Fruit fly (Drosophila melanogaster): Measurements from ENCODE around the gene CG13692.
A peak's percentile ranks its signal among the peaks of the same experiment; 100 is the strongest.

Gene CG13692

dm6 chr2L:419620-420184 is 1.9 kb upstream of the CG13692 start, which contains the start of the genes CG13690 and RpLP1 (continued):
- TF ChIP-seq E2f1 (GFP tag; IDR thresholded peaks at IDR 0.05), result 0 out of 2 replicates have a peak, but pooled peaks have one; percentile 16
- peak; percentile 85 for TF ChIP-seq HHEX (GFP tag; optimal IDR thresholded peaks at IDR 0.05)
- peak; percentile 74 for TF ChIP-seq CG1529 (GFP tag; optimal IDR thresholded peaks at IDR 0.05)
- TF ChIP-seq az2 (GFP tag; optimal IDR thresholded peaks at IDR 0.05), result peak; percentile 50

DNA sequence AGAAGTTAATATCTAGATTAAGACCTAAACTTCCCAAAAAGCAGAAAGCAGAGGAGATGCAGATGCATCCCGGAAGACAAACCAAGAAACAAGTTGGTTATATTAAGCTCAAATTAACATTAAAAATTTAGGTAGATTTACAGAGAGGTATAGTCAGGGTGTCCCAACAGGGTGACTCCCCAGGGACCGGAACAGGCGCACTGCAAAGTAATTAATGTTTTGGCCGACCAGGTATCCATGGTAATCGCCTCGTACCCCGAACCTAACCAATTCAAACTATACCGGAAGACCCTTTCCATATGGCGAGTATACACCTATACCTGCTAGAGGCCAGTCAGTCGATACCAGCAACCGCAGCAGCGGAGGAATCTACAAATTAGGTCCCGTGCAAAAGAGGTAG is 1.0 kb downstream of the CG13692 start, which contains the start of gene BBS8:
Gene BBS8, plus strand, starts transcription at position 301 of the 400 bp plus-strand sequence.
- TF ChIP-seq CG30020 (tag; optimal IDR thresholded peaks at IDR 0.05) (no peak), ssp (GFP tag; IDR thresholded peaks at IDR 0.05) (no peak), Hey (tag; optimal IDR thresholded peaks at IDR 0.05) (no peak), CG17385 (GFP tag; optimal IDR thresholded peaks at IDR 0.05) (no peak), Oaz (GFP tag; IDR thresholded peaks at IDR 0.05) (no peak), CG8924 (tag; optimal IDR thresholded peaks at IDR 0.05) (no peak), trh (GFP tag; optimal IDR thresholded peaks at IDR 0.05) (no peak), CHES-1-like (GFP tag; optimal IDR thresholded peaks at IDR 0.05) (no peak), CG10979 (tag; optimal IDR thresholded peaks at IDR 0.05) (no peak), Hr78 (GFP tag; optimal IDR thresholded peaks at IDR 0.05) (no peak), CG11093 (GFP tag; IDR thresholded peaks at IDR 0.05) (no peak), CG1233 (GFP tag; optimal IDR thresholded peaks at IDR 0.05) (no peak)

- TF ChIP-seq lbe (GFP tag; optimal IDR thresholded peaks at IDR 0.05) (peak; percentile 86), sna (GFP tag; IDR thresholded peaks at IDR 0.05; ENCODE audit: partially characterized antibody) (no peak), corto (GFP tag; optimal IDR thresholded peaks at IDR 0.05) (peak; percentile 68), bsh (GFP tag; optimal IDR thresholded peaks at IDR 0.05) (peak in 1 of 2 experiments; percentile 28), sens (GFP tag) (peak; percentile 39)
Observed at dm6 chr2L:423160-423559, 1.6 kb downstream of the CG13692 start.

DNA sequence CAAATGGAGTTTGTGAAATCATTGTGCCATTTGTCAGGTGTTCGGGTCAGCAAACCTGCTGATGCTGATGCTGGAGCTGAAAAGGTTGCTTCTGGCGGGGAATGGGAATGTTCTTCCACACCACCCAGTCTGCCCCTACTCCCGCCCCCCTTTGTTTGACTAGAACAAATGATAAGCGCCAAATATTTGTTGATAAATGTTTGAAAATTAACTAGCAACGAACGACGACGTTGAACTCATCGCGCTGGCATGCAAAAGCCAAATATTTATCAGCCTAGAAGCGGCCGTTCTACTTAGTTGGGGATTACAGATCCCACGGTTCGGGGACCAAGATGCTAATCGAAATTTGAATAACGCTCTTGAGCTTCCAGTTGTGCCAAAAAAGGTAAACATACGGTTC is 3.9 kb downstream of the CG13692 start:
- peak; percentile 68 for TF ChIP-seq CG12769 (tag; optimal IDR thresholded peaks at IDR 0.05)
- TF ChIP-seq ems (GFP tag; optimal IDR thresholded peaks at IDR 0.05), result no peak
- peak; percentile 3 for TF ChIP-seq unpg (GFP tag; optimal IDR thresholded peaks at IDR 0.05)
- TF ChIP-seq ara (GFP tag; IDR thresholded peaks at IDR 0.05), result no peak
- TF ChIP-seq ind (GFP tag; optimal IDR thresholded peaks at IDR 0.05), result no peak
- no peak for TF ChIP-seq ab (GFP tag; optimal IDR thresholded peaks at IDR 0.05)
- TF ChIP-seq jigr1 (GFP tag; IDR thresholded peaks at IDR 0.05), result no peak
- no peak for TF ChIP-seq CG9215 (GFP tag; IDR thresholded peaks at IDR 0.05)
- no peak for TF ChIP-seq HmgD (GFP tag; optimal IDR thresholded peaks at IDR 0.05)
- TF ChIP-seq CG11085 (GFP tag; IDR thresholded peaks at IDR 0.05), result no peak
- no peak for TF ChIP-seq Ptx1 (GFP tag; IDR thresholded peaks at IDR 0.05)
- peak in 1 of 2 experiments; percentile 29 for TF ChIP-seq bsh (GFP tag; optimal IDR thresholded peaks at IDR 0.05)
- no peak for TF ChIP-seq inv (GFP tag; IDR thresholded peaks at IDR 0.05; ENCODE audit: partially characterized antibody)
- peak; percentile 43 for TF ChIP-seq CG1603 (tag; optimal IDR thresholded peaks at IDR 0.05)
- no peak for TF ChIP-seq ssp (GFP tag; IDR thresholded peaks at IDR 0.05)
- no peak for TF ChIP-seq CG7357 (GFP tag; IDR thresholded peaks at IDR 0.05)
- no peak for TF ChIP-seq wek (GFP tag; optimal IDR thresholded peaks at IDR 0.05)
- no peak for TF ChIP-seq klu (GFP tag; IDR thresholded peaks at IDR 0.05)
- TF ChIP-seq CG15514 (GFP tag; optimal IDR thresholded peaks at IDR 0.05), result peak; percentile 39
- no peak for TF ChIP-seq peb (GFP tag; IDR thresholded peaks at IDR 0.05)
- no peak for TF ChIP-seq CG17186 (GFP tag; optimal IDR thresholded peaks at IDR 0.05)
- TF ChIP-seq Oaz (GFP tag; IDR thresholded peaks at IDR 0.05), result no peak
- peak; percentile 55 for TF ChIP-seq CG12071 (GFP tag; optimal IDR thresholded peaks at IDR 0.05)
- no peak for TF ChIP-seq fd64A (GFP tag; optimal IDR thresholded peaks at IDR 0.05)
- peak; percentile 3 for TF ChIP-seq CG2202 (tag; optimal IDR thresholded peaks at IDR 0.05)
- no peak for TF ChIP-seq CG30431 (GFP tag; optimal IDR thresholded peaks at IDR 0.05)
- peak; percentile 30 for TF ChIP-seq CG6765 (GFP tag; optimal IDR thresholded peaks at IDR 0.05)
- no peak for TF ChIP-seq CG11398 (GFP tag; optimal IDR thresholded peaks at IDR 0.05)

All from whole organism, embryonic.